Worm (Caenorhabditis elegans): ENCODE results near the gene ZC196.2.
A peak's percentile ranks its signal among the peaks of the same experiment; 100 is the strongest.

The ZC196.2 gene

ce11 chrV:8767493-8767892 is 28.3 kb downstream of the ZC196.2 start:
- TF ChIP-seq ztf-29 (GFP tag; IDR thresholded peaks at IDR 0.05) (no peak), ref-1 (GFP tag; conservative IDR thresholded peaks at IDR 0.05) (no peak), med-1 (GFP tag; optimal IDR thresholded peaks at IDR 0.05; ENCODE audit: insufficient read depth) (no peak), flt-1 (GFP tag; IDR thresholded peaks at IDR 0.05) (no peak), klf-2 (GFP tag; conservative IDR thresholded peaks at IDR 0.05) (no peak), cog-1 (tag; optimal IDR thresholded peaks at IDR 0.05) (no peak), T22C8.4 (GFP tag; IDR thresholded peaks at IDR 0.05) (no peak), ztf-23 (GFP tag; IDR thresholded peaks at IDR 0.05) (no peak), tab-1 (GFP tag; IDR thresholded peaks at IDR 0.05) (no peak)

DNA sequence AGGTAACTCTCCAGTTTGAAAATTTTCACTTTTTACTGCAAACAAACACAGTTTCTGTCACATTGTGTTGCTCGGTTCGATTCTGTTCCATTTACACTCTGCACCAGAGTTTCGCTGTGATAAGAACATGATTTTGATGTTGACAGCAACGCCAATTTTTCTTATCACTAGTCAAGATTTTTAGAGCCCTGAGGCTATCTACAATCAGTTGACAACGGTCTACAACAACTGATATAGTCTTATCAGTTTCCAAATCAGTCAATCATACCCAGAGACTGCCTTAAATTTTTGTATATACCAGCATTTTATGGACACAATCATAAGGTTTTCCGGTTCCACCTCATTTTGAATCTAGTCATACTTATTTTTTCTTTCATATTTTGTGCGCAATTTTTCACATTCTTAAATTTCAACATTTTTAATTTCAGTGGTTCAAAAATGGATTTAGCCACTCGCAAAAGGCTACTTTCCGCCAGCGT is 29.3 kb downstream of the ZC196.2 start, which contains the start of gene B0507.3:
TSS of gene B0507.3 (plus strand) at position 429 of the 479 bp plus-strand sequence.
- TF ChIP-seq ref-1 (GFP tag; conservative IDR thresholded peaks at IDR 0.05) (no peak), med-1 (GFP tag; optimal IDR thresholded peaks at IDR 0.05; ENCODE audit: insufficient read depth) (no peak), cog-1 (tag; optimal IDR thresholded peaks at IDR 0.05) (no peak), T22C8.4 (GFP tag; IDR thresholded peaks at IDR 0.05) (no peak), klf-2 (GFP tag; conservative IDR thresholded peaks at IDR 0.05) (no peak), flt-1 (GFP tag; IDR thresholded peaks at IDR 0.05) (no peak), tab-1 (GFP tag; IDR thresholded peaks at IDR 0.05) (no peak), ztf-29 (GFP tag; IDR thresholded peaks at IDR 0.05) (no peak), ztf-23 (GFP tag; IDR thresholded peaks at IDR 0.05) (no peak)

DNA sequence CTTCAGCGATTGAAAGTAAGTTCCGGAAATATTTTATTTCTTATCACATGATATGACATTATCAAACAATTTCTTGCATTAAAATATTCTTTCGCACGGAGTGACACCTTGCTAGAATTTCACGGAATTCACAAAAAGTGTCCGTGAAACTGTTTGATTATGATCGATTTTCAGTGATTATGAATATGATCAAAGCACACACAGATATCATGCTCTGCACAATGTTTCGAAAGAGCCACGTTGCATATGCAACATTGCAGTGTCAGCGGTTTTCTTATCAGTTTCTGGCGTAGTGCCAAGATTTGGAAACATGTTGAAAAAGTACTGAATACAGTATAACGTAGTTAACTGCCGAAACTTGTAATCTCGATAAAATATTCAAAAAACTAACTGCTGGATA is 29.9 kb downstream of the ZC196.2 start:
- TF ChIP-seq tab-1 (GFP tag; IDR thresholded peaks at IDR 0.05) (no peak), cog-1 (tag; optimal IDR thresholded peaks at IDR 0.05) (no peak), med-1 (GFP tag; optimal IDR thresholded peaks at IDR 0.05; ENCODE audit: insufficient read depth) (no peak), ztf-23 (GFP tag; IDR thresholded peaks at IDR 0.05) (no peak), klf-2 (GFP tag; conservative IDR thresholded peaks at IDR 0.05) (no peak), flt-1 (GFP tag; IDR thresholded peaks at IDR 0.05) (no peak), ztf-29 (GFP tag; IDR thresholded peaks at IDR 0.05) (no peak)

DNA sequence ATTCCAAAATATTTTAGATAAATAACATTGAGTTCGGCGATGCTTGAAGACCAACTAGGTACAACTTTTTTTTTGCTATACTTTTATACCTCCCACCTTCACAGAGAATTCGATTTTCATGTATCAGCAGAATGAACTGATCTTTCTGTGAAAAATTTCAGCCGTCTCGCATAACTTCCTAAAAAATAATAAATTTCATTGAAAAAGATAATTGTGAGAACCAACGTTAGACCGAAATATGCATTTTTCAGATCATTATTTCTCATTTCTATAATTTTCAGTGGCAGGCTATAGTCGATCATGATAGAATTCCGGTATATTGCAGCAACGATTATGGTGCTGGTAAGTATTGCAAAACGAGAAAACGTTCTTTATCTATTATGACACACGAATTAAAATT is 32.4 kb downstream of the ZC196.2 start, which contains the start of gene srx-115:
TSS of gene srx-115 (plus strand) at position 301 of the 400 bp plus-strand sequence.
- TF ChIP-seq cog-1 (tag; optimal IDR thresholded peaks at IDR 0.05) (no peak), klf-2 (GFP tag; conservative IDR thresholded peaks at IDR 0.05) (no peak), flt-1 (GFP tag; IDR thresholded peaks at IDR 0.05) (no peak), tab-1 (GFP tag; IDR thresholded peaks at IDR 0.05) (no peak), T22C8.4 (GFP tag; IDR thresholded peaks at IDR 0.05) (no peak), ztf-29 (GFP tag; IDR thresholded peaks at IDR 0.05) (no peak), ref-1 (GFP tag; conservative IDR thresholded peaks at IDR 0.05) (no peak)

ce11 chrV:8773826-8774382 is 34.7 kb downstream of the ZC196.2 start, which contains the start of gene B0507.2:
Gene B0507.2 (plus strand): TSS chrV:8774332.
- TF ChIP-seq ztf-23 (GFP tag; IDR thresholded peaks at IDR 0.05) (no peak), tab-1 (GFP tag; IDR thresholded peaks at IDR 0.05) (no peak), flt-1 (GFP tag; IDR thresholded peaks at IDR 0.05) (no peak), cog-1 (tag; optimal IDR thresholded peaks at IDR 0.05) (no peak), ztf-29 (GFP tag; IDR thresholded peaks at IDR 0.05) (no peak), ref-1 (GFP tag; conservative IDR thresholded peaks at IDR 0.05) (no peak), T22C8.4 (GFP tag; IDR thresholded peaks at IDR 0.05) (no peak), klf-2 (GFP tag; conservative IDR thresholded peaks at IDR 0.05) (no peak), med-1 (GFP tag; optimal IDR thresholded peaks at IDR 0.05; ENCODE audit: insufficient read depth) (no peak)

- TF ChIP-seq tab-1 (GFP tag; IDR thresholded peaks at IDR 0.05): no peak
- TF ChIP-seq ztf-23 (GFP tag; IDR thresholded peaks at IDR 0.05): no peak
- TF ChIP-seq T22C8.4 (GFP tag; IDR thresholded peaks at IDR 0.05): no peak
- no peak for TF ChIP-seq ztf-29 (GFP tag; IDR thresholded peaks at IDR 0.05)
- TF ChIP-seq med-1 (GFP tag; optimal IDR thresholded peaks at IDR 0.05; ENCODE audit: insufficient read depth): no peak
- TF ChIP-seq cog-1 (tag; optimal IDR thresholded peaks at IDR 0.05): no peak
- TF ChIP-seq flt-1 (GFP tag; IDR thresholded peaks at IDR 0.05): no peak
- TF ChIP-seq ref-1 (GFP tag; conservative IDR thresholded peaks at IDR 0.05): no peak
- TF ChIP-seq klf-2 (GFP tag; conservative IDR thresholded peaks at IDR 0.05): no peak
These were observed 37.0 kb downstream of the ZC196.2 start, which contains the start of gene B0507.1 for ce11 chrV:8776270-8776669. Gene B0507.1 (plus strand): TSS chrV:8776570.

- no peak for TF ChIP-seq T22C8.4 (GFP tag; IDR thresholded peaks at IDR 0.05)
- no peak for TF ChIP-seq ztf-29 (GFP tag; IDR thresholded peaks at IDR 0.05)
- TF ChIP-seq ztf-23 (GFP tag; IDR thresholded peaks at IDR 0.05): no peak
These were observed 41.9 kb downstream of the ZC196.2 start for ce11 chrV:8781164-8781563.

DNA sequence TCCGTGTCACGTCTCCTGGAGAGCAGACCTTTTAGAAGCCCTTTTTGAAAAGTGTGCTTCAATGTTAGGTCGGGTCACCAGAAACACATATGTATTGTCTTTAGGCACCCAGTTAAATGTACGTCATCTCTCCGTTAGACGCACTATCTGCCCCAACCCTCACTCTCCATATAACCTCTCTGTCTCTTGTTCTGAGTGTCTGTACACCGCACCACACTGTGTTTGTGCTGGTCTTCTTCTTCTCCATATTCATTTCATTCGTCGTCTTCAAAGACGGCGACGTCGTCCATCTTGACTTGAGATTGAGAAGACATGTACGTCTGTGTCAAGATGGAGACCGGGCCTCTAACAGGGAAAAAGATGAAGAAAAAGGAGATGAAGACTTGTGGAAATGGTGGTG is 42.9 kb downstream of the ZC196.2 start:
- TF ChIP-seq ztf-23 (GFP tag; IDR thresholded peaks at IDR 0.05): no peak
- TF ChIP-seq tab-1 (GFP tag; IDR thresholded peaks at IDR 0.05): no peak
- no peak for TF ChIP-seq ref-1 (GFP tag; conservative IDR thresholded peaks at IDR 0.05)
- no peak for TF ChIP-seq T22C8.4 (GFP tag; IDR thresholded peaks at IDR 0.05)
- no peak for TF ChIP-seq cog-1 (tag; optimal IDR thresholded peaks at IDR 0.05)
- TF ChIP-seq ztf-29 (GFP tag; IDR thresholded peaks at IDR 0.05): no peak
- no peak for TF ChIP-seq klf-2 (GFP tag; conservative IDR thresholded peaks at IDR 0.05)

DNA sequence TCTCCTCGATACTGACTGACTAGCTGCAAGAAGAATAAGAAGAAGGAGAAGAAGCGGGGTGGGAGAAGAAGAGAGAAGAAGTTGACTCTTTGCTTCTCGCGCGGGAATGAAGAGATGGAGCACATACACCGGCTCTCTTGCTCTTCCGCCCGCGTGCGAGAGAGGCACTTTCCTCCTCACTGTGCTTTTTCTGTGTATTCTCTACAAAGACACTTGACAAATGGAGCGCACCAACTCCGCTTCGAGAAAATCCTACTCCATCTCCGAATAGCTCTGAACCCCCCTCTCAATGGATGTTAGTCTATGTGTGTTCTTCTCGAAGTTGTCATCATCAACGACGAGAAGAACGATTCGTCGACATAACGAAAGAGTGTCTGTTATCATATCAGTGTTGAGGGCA is 45.2 kb downstream of the ZC196.2 start:
- TF ChIP-seq med-1 (GFP tag; optimal IDR thresholded peaks at IDR 0.05; ENCODE audit: insufficient read depth) (no peak), T22C8.4 (GFP tag; IDR thresholded peaks at IDR 0.05) (no peak), tab-1 (GFP tag; IDR thresholded peaks at IDR 0.05) (no peak), flt-1 (GFP tag; IDR thresholded peaks at IDR 0.05) (no peak), cog-1 (tag; optimal IDR thresholded peaks at IDR 0.05) (no peak), klf-2 (GFP tag; conservative IDR thresholded peaks at IDR 0.05) (no peak), ztf-23 (GFP tag; IDR thresholded peaks at IDR 0.05) (no peak), ref-1 (GFP tag; conservative IDR thresholded peaks at IDR 0.05) (no peak), ztf-29 (GFP tag; IDR thresholded peaks at IDR 0.05) (no peak)

DNA sequence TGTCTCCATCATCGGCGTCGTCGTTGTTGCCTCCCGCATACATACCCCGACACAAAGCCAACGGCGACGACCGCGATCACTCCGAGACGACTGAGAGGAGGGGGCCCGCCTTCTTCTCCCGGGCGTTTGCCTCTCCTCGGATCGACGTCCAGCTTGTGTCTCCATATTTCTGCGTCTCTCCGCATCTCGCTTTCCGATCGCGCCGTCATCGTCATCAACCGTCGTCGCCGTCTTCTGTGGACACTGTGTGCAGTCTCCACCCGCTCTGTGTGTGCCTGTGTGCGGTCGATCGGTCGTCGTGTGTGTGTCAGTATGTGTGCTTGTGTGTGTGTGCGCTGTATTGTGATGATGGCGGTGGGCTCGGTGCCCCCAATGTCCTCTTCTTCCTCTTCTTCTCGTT is 46.3 kb downstream of the ZC196.2 start:
- TF ChIP-seq ref-1 (GFP tag; conservative IDR thresholded peaks at IDR 0.05) (no peak), tab-1 (GFP tag; IDR thresholded peaks at IDR 0.05) (peak; percentile 70; the same call in 1 of the 2 replicates), ztf-29 (GFP tag; IDR thresholded peaks at IDR 0.05) (peak; percentile 75), klf-2 (GFP tag; conservative IDR thresholded peaks at IDR 0.05) (no peak), T22C8.4 (GFP tag; IDR thresholded peaks at IDR 0.05) (no peak), ztf-23 (GFP tag; IDR thresholded peaks at IDR 0.05) (peak; percentile 60), med-1 (GFP tag; optimal IDR thresholded peaks at IDR 0.05; ENCODE audit: insufficient read depth) (no peak), cog-1 (tag; optimal IDR thresholded peaks at IDR 0.05) (peak; percentile 27), flt-1 (GFP tag; IDR thresholded peaks at IDR 0.05) (peak; percentile 73)
